Fruit fly (Drosophila melanogaster): ENCODE measurements around the gene atilla.
A peak's percentile ranks its signal among the peaks of the same experiment; 100 is the strongest.

atilla gene

dm6 chr2L:12194858-12195257, 17.2 kb upstream of the atilla start (continued):
- TF ChIP-seq Hr51 (GFP tag; optimal IDR thresholded peaks at IDR 0.05) (no peak), Blimp-1 (GFP tag; optimal IDR thresholded peaks at IDR 0.05) (peak; percentile 24), CG7357 (GFP tag; IDR thresholded peaks at IDR 0.05) (no peak), MTF-1 (GFP tag; optimal IDR thresholded peaks at IDR 0.05; ENCODE audit: borderline replicate concordance) (peak; percentile 12), Stat92E (GFP tag; optimal IDR thresholded peaks at IDR 0.05) (no peak), seq (GFP tag; IDR thresholded peaks at IDR 0.05) (no peak), CG2712 (tag; optimal IDR thresholded peaks at IDR 0.05) (no peak), Atf3 (GFP tag; optimal IDR thresholded peaks at IDR 0.05) (no peak), unpg (GFP tag; optimal IDR thresholded peaks at IDR 0.05) (no peak), nau (GFP tag; optimal IDR thresholded peaks at IDR 0.05) (no peak), so (GFP tag; IDR thresholded peaks at IDR 0.05) (no peak), Hmr (GFP tag; optimal IDR thresholded peaks at IDR 0.05) (no peak), Bdp1 (GFP tag; optimal IDR thresholded peaks at IDR 0.05) (no peak), PHDP (tag; optimal IDR thresholded peaks at IDR 0.05) (no peak), twi (tag; optimal IDR thresholded peaks at IDR 0.05) (no peak), CG8089 (GFP tag; optimal IDR thresholded peaks at IDR 0.05) (no peak), gem (tag; optimal IDR thresholded peaks at IDR 0.05) (no peak), mam (GFP tag; optimal IDR thresholded peaks at IDR 0.05) (no peak), Dek (tag; optimal IDR thresholded peaks at IDR 0.05) (no peak), CG11247 (GFP tag; IDR thresholded peaks at IDR 0.05) (no peak), CG15696 (tag; optimal IDR thresholded peaks at IDR 0.05) (peak; percentile 30), trh (GFP tag; optimal IDR thresholded peaks at IDR 0.05) (no peak), fd64A (GFP tag; optimal IDR thresholded peaks at IDR 0.05) (peak; percentile 20), CG4404 (GFP tag; IDR thresholded peaks at IDR 0.05) (0 out of 2 replicates have a peak, but pooled peaks have one; percentile 17), CG4360 (GFP tag; IDR thresholded peaks at IDR 0.05) (no peak; the same call in 1 of the 2 replicates), Asciz (GFP tag; optimal IDR thresholded peaks at IDR 0.05) (peak; percentile 29), dati (GFP tag; IDR thresholded peaks at IDR 0.05) (0 out of 2 replicates have a peak, but pooled peaks have one; percentile 28), lov (optimal IDR thresholded peaks at IDR 0.05) (no peak), lov (GFP tag; IDR thresholded peaks at IDR 0.05) (0 out of 3 replicates have a peak, but pooled peaks have one; percentile 40), prd (optimal IDR thresholded peaks at IDR 0.05) (no peak), prd (GFP tag; IDR thresholded peaks at IDR 0.05) (0 out of 3 replicates have a peak, but pooled peaks have one; percentile 12), CG3407 (GFP tag; optimal IDR thresholded peaks at IDR 0.05) (no peak), Xrp1 (GFP tag; IDR thresholded peaks at IDR 0.05) (peak; percentile 72), hbn (GFP tag; IDR thresholded peaks at IDR 0.05; ENCODE audit: partially characterized antibody) (no peak), Hmx (GFP tag; optimal IDR thresholded peaks at IDR 0.05) (no peak), CG34422 (GFP tag; IDR thresholded peaks at IDR 0.05) (no peak), pzg (GFP tag; optimal IDR thresholded peaks at IDR 0.05) (no peak), B-H1 (GFP tag; IDR thresholded peaks at IDR 0.05) (no peak; the same call in 2 of the 3 replicates), CG32532 (GFP tag; IDR thresholded peaks at IDR 0.05) (peak; percentile 8; the same call in 1 of the 2 replicates), ems (GFP tag; optimal IDR thresholded peaks at IDR 0.05) (no peak), ro (GFP tag; IDR thresholded peaks at IDR 0.05) (no peak), CG4282 (GFP tag; optimal IDR thresholded peaks at IDR 0.05) (no peak), ci (GFP tag; IDR thresholded peaks at IDR 0.05) (0 out of 3 replicates have a peak, but pooled peaks have one; percentile 17), CG32772 (GFP tag; IDR thresholded peaks at IDR 0.05) (no peak), CG15601 (tag; optimal IDR thresholded peaks at IDR 0.05) (no peak), ATbp (GFP tag; optimal IDR thresholded peaks at IDR 0.05) (no peak), ssp (GFP tag; IDR thresholded peaks at IDR 0.05) (no peak), Eip74EF (GFP tag; optimal IDR thresholded peaks at IDR 0.05) (no peak), BEAF-32 (GFP tag; optimal IDR thresholded peaks at IDR 0.05) (no peak), lbe (GFP tag; optimal IDR thresholded peaks at IDR 0.05) (no peak), H15 (GFP tag; IDR thresholded peaks at IDR 0.05) (0 out of 3 replicates have a peak, but pooled peaks have one; percentile 47)

Data from whole organism, embryonic.